Fruit fly (Drosophila melanogaster) whole organism, embryonic: ENCODE data around the gene Trl.
A peak's percentile ranks its signal among the peaks of the same experiment; 100 is the strongest.

Experiments
- Antp ChIP-seq: fragments of 200-800 bp; sonication (Bioruptor generic); optimal IDR thresholded peaks from 3 replicates; lab custom pipeline; 2016; ENCODE audit warnings: missing biosample characterization, missing genetic modification characterization
- Atf6 ChIP-seq: fragments of 200-800 bp; sonication (Bioruptor generic); IDR thresholded peaks from 2 replicates; pipeline ENCODE4 v1.3.6; 2022; ENCODE audit warnings: missing biosample characterization, missing genetic modification characterization
- Bgb ChIP-seq: fragments of 200-800 bp; sonication (Bioruptor generic); IDR thresholded peaks from 2 replicates; pipeline ENCODE4 v1.3.6; 2022; ENCODE audit warnings: missing biosample characterization, missing genetic modification characterization; ENCODE audit not compliant: partially characterized antibody
- CG10959 ChIP-seq: fragments of 200-800 bp; sonication (Bioruptor generic); IDR thresholded peaks from 2 replicates; pipeline ENCODE4 v1.3.6; 2022; ENCODE audit warnings: missing biosample characterization, missing genetic modification characterization
- CG10979 ChIP-seq: fragments of 200-800 bp; sonication (Bioruptor generic); optimal IDR thresholded peaks from 2 replicates; lab custom pipeline; 2018; ENCODE audit warnings: missing biosample characterization, mild to moderate bottlenecking, missing genetic modification characterization, moderate library complexity
- CG11085 ChIP-seq: fragments of 200-800 bp; sonication (Bioruptor generic); IDR thresholded peaks from 2 replicates; pipeline ENCODE4 v1.3.6; 2022; ENCODE audit warnings: missing biosample characterization, missing genetic modification characterization
- CG11560 ChIP-seq: fragments of 200-800 bp; sonication (Bioruptor generic); IDR thresholded peaks from 3 replicates; pipeline ENCODE4 v1.3.6; 2022; ENCODE audit warnings: missing biosample characterization, missing genetic modification characterization
- CG11695 ChIP-seq: fragments of 200-800 bp; sonication (Bioruptor generic); IDR thresholded peaks from 3 replicates; pipeline ENCODE4 v1.3.6; 2022; ENCODE audit warnings: missing biosample characterization, missing genetic modification characterization
- CG14667 ChIP-seq: fragments of 200-800 bp; sonication (Bioruptor generic); IDR thresholded peaks from 2 replicates; pipeline ENCODE4 v1.3.6; 2022; ENCODE audit warnings: missing biosample characterization, missing genetic modification characterization
- CG15479 ChIP-seq: fragments of 200-800 bp; sonication (Bioruptor generic); optimal IDR thresholded peaks from 3 replicates; lab custom pipeline; 2019; ENCODE audit warnings: missing biosample characterization, mild to moderate bottlenecking, missing genetic modification characterization, moderate library complexity
- CG17328 ChIP-seq: fragments of 200-800 bp; sonication (Bioruptor generic); IDR thresholded peaks from 2 replicates; pipeline ENCODE4 v1.3.6; 2022; ENCODE audit warnings: missing biosample characterization, missing genetic modification characterization
- CG18262 ChIP-seq: fragments of 200-800 bp; optimal IDR thresholded peaks from 3 replicates; lab custom pipeline; 2019; ENCODE audit warnings: missing biosample characterization, mild to moderate bottlenecking, missing genetic modification characterization, moderate library complexity
- CG30431 ChIP-seq: fragments of 200-800 bp; sonication (Bioruptor generic); optimal IDR thresholded peaks from 2 replicates; lab custom pipeline; 2017; ENCODE audit warnings: missing biosample characterization, missing genetic modification characterization
- CG31441 ChIP-seq: fragments of 200-800 bp; sonication (Bioruptor generic); IDR thresholded peaks from 2 replicates; pipeline ENCODE4 v1.3.6; 2022; ENCODE audit warnings: missing biosample characterization, missing genetic modification characterization
- CG3163 ChIP-seq: fragments of 200-800 bp; sonication (Bioruptor generic); optimal IDR thresholded peaks from 3 replicates; lab custom pipeline; 2016; ENCODE audit warnings: missing biosample characterization, missing genetic modification characterization
- CG3281 ChIP-seq: fragments of 200-800 bp; sonication (Bioruptor generic); optimal IDR thresholded peaks from 3 replicates; lab custom pipeline; 2017; ENCODE audit warnings: missing biosample characterization, mild to moderate bottlenecking, missing genetic modification characterization
- CG3838 ChIP-seq: fragments of 200-800 bp; sonication (Bioruptor generic); optimal IDR thresholded peaks from 3 replicates; lab custom pipeline; 2016; ENCODE audit warnings: missing biosample characterization, missing genetic modification characterization
- CG4854 ChIP-seq: fragments of 200-800 bp; sonication (Bioruptor generic); optimal IDR thresholded peaks from 2 replicates; lab custom pipeline; 2016; ENCODE audit warnings: missing biosample characterization, missing genetic modification characterization, inconsistent platforms
- CG7556 ChIP-seq: fragments of 200-800 bp; sonication (Bioruptor generic); optimal IDR thresholded peaks from 2 replicates; lab custom pipeline; 2017; ENCODE audit warnings: missing biosample characterization, mild to moderate bottlenecking, missing genetic modification characterization
- Camta ChIP-seq: fragments of 200-800 bp; sonication (Bioruptor generic); optimal IDR thresholded peaks from 2 replicates; lab custom pipeline; 2016; ENCODE audit warnings: missing biosample characterization, missing genetic modification characterization
- CoRest ChIP-seq: fragments of 200-800 bp; sonication (Bioruptor generic); optimal IDR thresholded peaks from 3 replicates; lab custom pipeline; 2018; ENCODE audit warnings: missing biosample characterization, mild to moderate bottlenecking, missing genetic modification characterization, moderate library complexity
- Doc3 ChIP-seq: fragments of 200-800 bp; sonication (Bioruptor generic); IDR thresholded peaks from 3 replicates; pipeline ENCODE4 v1.3.6; 2022; ENCODE audit warnings: missing biosample characterization, missing genetic modification characterization; ENCODE audit not compliant: partially characterized antibody
- Eip74EF ChIP-seq, 2 experiments: fragments of 200-800 bp in 1 of 2; fragments of >200 bp in 1 of 2; sonication (Bioruptor generic) in 1 of 2; optimal IDR thresholded peaks; 2 replicates each; lab custom pipeline; 2017 to 2019; ENCODE audit warnings: missing biosample characterization in 2 of 2, missing genetic modification characterization in 2 of 2, mild to moderate bottlenecking in 1 of 2, moderate library complexity in 1 of 2
- Hmr ChIP-seq: fragments of 200-800 bp; sonication (Bioruptor generic); optimal IDR thresholded peaks from 3 replicates; lab custom pipeline; 2017; ENCODE audit warnings: mild to moderate bottlenecking, missing biosample characterization, missing genetic modification reagents, missing genetic modification characterization
- Mrtf ChIP-seq: fragments of 200-800 bp; sonication (Bioruptor generic); IDR thresholded peaks from 3 replicates; pipeline ENCODE4 v1.3.6; 2022; ENCODE audit warnings: missing biosample characterization, missing genetic modification characterization
- Nf-YB ChIP-seq: fragments of 200-800 bp; sonication (Bioruptor generic); optimal IDR thresholded peaks from 3 replicates; lab custom pipeline; 2019; ENCODE audit warnings: missing biosample characterization, mild to moderate bottlenecking, missing genetic modification characterization, moderate library complexity
- Rx ChIP-seq: fragments of 200-800 bp; sonication (Bioruptor generic); IDR thresholded peaks from 2 replicates; pipeline ENCODE4 v1.3.6; 2022; ENCODE audit warnings: missing biosample characterization, missing genetic modification characterization
- ac ChIP-seq: fragments of 200-800 bp; sonication (Bioruptor generic); optimal IDR thresholded peaks from 3 replicates; lab custom pipeline; 2017; ENCODE audit warnings: missing biosample characterization, mild to moderate bottlenecking, missing genetic modification characterization
- ato ChIP-seq: fragments of 200-800 bp; sonication (Bioruptor generic); IDR thresholded peaks from 2 replicates; pipeline ENCODE4 v1.3.6; 2022; ENCODE audit warnings: missing biosample characterization, missing genetic modification characterization; ENCODE audit not compliant: partially characterized antibody
- bab2 ChIP-seq: fragments of 200-800 bp; sonication (Bioruptor generic); optimal IDR thresholded peaks from 2 replicates; lab custom pipeline; 2016; ENCODE audit warnings: missing biosample characterization, missing genetic modification characterization
- cato ChIP-seq: fragments of 200-800 bp; sonication (Bioruptor generic); optimal IDR thresholded peaks from 2 replicates; lab custom pipeline; 2016; ENCODE audit warnings: missing biosample characterization, missing genetic modification characterization, borderline replicate concordance
- ewg ChIP-seq: fragments of 200-800 bp; sonication (Bioruptor generic); optimal IDR thresholded peaks from 3 replicates; lab custom pipeline; 2017; ENCODE audit warnings: mild to moderate bottlenecking, missing biosample characterization, missing genetic modification reagents, missing genetic modification characterization
- exex ChIP-seq: fragments of 200-800 bp; sonication (Bioruptor generic); optimal IDR thresholded peaks from 4 replicates; lab custom pipeline; 2018; ENCODE audit warnings: missing biosample characterization, mild to moderate bottlenecking, missing genetic modification characterization, moderate library complexity
- fd64A ChIP-seq: fragments of 200-800 bp; sonication (Bioruptor generic); optimal IDR thresholded peaks from 3 replicates; lab custom pipeline; 2018; ENCODE audit warnings: missing biosample characterization, mild to moderate bottlenecking, missing genetic modification characterization
- gcm ChIP-seq: fragments of 200-800 bp; sonication (Bioruptor generic); optimal IDR thresholded peaks from 2 replicates; lab custom pipeline; 2019; ENCODE audit warnings: missing biosample characterization, mild to moderate bottlenecking, missing genetic modification characterization, moderate library complexity
- gcm2 ChIP-seq: fragments of 200-800 bp; sonication (Bioruptor generic); optimal IDR thresholded peaks from 2 replicates; lab custom pipeline; 2016; ENCODE audit warnings: missing biosample characterization, missing genetic modification characterization
- gro ChIP-seq: fragments of 200-800 bp; sonication (Bioruptor generic); optimal IDR thresholded peaks from 2 replicates; lab custom pipeline; 2016; ENCODE audit warnings: missing biosample characterization, missing genetic modification characterization
- gsb-n ChIP-seq: fragments of 200-800 bp; sonication (Bioruptor generic); optimal IDR thresholded peaks from 3 replicates; lab custom pipeline; 2018; ENCODE audit warnings: missing biosample characterization, mild to moderate bottlenecking, missing genetic modification characterization
- hbn ChIP-seq: fragments of 200-800 bp; sonication (Bioruptor generic); IDR thresholded peaks from 2 replicates; pipeline ENCODE4 v1.3.6; 2022; ENCODE audit warnings: missing biosample characterization, missing genetic modification characterization; ENCODE audit not compliant: partially characterized antibody
- ken ChIP-seq: fragments of 200-800 bp; sonication (Bioruptor generic); IDR thresholded peaks from 3 replicates; pipeline ENCODE4 v1.3.6; 2022; ENCODE audit warnings: missing biosample characterization, missing genetic modification characterization
- nom ChIP-seq: fragments of 200-800 bp; sonication (Bioruptor generic); optimal IDR thresholded peaks from 2 replicates; lab custom pipeline; 2017; ENCODE audit warnings: missing biosample characterization, missing genetic modification characterization, mild to moderate bottlenecking, moderate library complexity, missing genetic modification reagents
- otp ChIP-seq: fragments of 200-800 bp; sonication (Bioruptor generic); IDR thresholded peaks from 3 replicates; pipeline ENCODE4, ENCODE4 v1.3.6; 2022; ENCODE audit warnings: missing biosample characterization, missing genetic modification characterization
- peb ChIP-seq: fragments of 200-800 bp; sonication (Bioruptor generic); IDR thresholded peaks from 2 replicates; pipeline ENCODE4 v1.3.6; 2022; ENCODE audit warnings: missing biosample characterization, missing genetic modification characterization
- psq ChIP-seq: fragments of 200-800 bp; sonication (Bioruptor generic); optimal IDR thresholded peaks from 2 replicates; lab custom pipeline; 2017; ENCODE audit warnings: missing biosample characterization, missing genetic modification characterization
- pum ChIP-seq: fragments of 200-800 bp; sonication (Bioruptor generic); optimal IDR thresholded peaks from 2 replicates; lab custom pipeline; 2016; ENCODE audit warnings: missing biosample characterization, missing genetic modification characterization
- row ChIP-seq: fragments of 200-800 bp; sonication (Bioruptor generic); IDR thresholded peaks from 3 replicates; pipeline ENCODE4 v1.3.6; 2022; ENCODE audit warnings: missing biosample characterization, missing genetic modification characterization
- stwl ChIP-seq: fragments of 200-800 bp; sonication (Bioruptor generic); optimal IDR thresholded peaks from 3 replicates; lab custom pipeline; 2018; ENCODE audit warnings: missing biosample characterization, mild to moderate bottlenecking, missing genetic modification characterization, moderate library complexity
- trh ChIP-seq: fragments of 200-800 bp; sonication (Bioruptor generic); optimal IDR thresholded peaks from 2 replicates; lab custom pipeline; 2016; ENCODE audit warnings: missing biosample characterization, missing genetic modification characterization
- tup ChIP-seq: fragments of 200-800 bp; sonication (Bioruptor generic); optimal IDR thresholded peaks from 2 replicates; lab custom pipeline; 2016; ENCODE audit warnings: missing biosample characterization, mild to moderate bottlenecking, missing genetic modification characterization, moderate library complexity
- wor ChIP-seq: fragments of 200-800 bp; sonication (Bioruptor generic); IDR thresholded peaks from 2 replicates; pipeline ENCODE4 v1.3.6; 2022; ENCODE audit warnings: missing biosample characterization, missing genetic modification characterization
- zf30C ChIP-seq: fragments of 200-800 bp; sonication (Bioruptor generic); optimal IDR thresholded peaks from 3 replicates; lab custom pipeline; 2018; ENCODE audit warnings: missing biosample characterization, mild to moderate bottlenecking, missing genetic modification characterization

Trl gene

dm6 chr3L:14708053-14708452, 52.8 kb downstream of the Trl start (continued):
- TF ChIP-seq cato (GFP tag; lab: Kevin White, UChicago) (no peak), ac (GFP tag; lab: Kevin White, UChicago) (no peak), gcm (no peak), ato (GFP tag; lab: Robert Waterston, UW) (no peak), CG7556 (no peak), hbn (GFP tag; lab: Robert Waterston, UW) (no peak), tup (GFP tag; lab: Kevin White, UChicago) (no peak), gro (GFP tag; lab: Kevin White, UChicago) (peak; percentile 48), nom (GFP tag; lab: Kevin White, UChicago) (no peak), stwl (tag; lab: Kevin White, UChicago) (no peak), CG15479 (GFP tag; lab: Kevin White, UChicago) (no peak), Eip74EF (GFP tag; optimal IDR thresholded peaks at IDR 0.05; lab: Kevin White, UChicago) (no peak), CG10959 (GFP tag; lab: Robert Waterston, UW) (no peak), CG4854 (GFP tag; lab: Kevin White, UChicago) (peak; percentile 53), Rx (GFP tag; lab: Robert Waterston, UW) (no peak), ken (GFP tag; lab: Robert Waterston, UW) (no peak), CG3838 (GFP tag; lab: Kevin White, UChicago) (peak; percentile 47), CG11695 (GFP tag; lab: Robert Waterston, UW) (peak; percentile 65; the same call in 1 of the 3 replicates), ewg (GFP tag; lab: Kevin White, UChicago) (no peak), CG17328 (GFP tag; lab: Robert Waterston, UW) (no peak), gcm2 (GFP tag; lab: Kevin White, UChicago) (no peak)

dm6 chr3L:14706461-14706880, 54.4 kb downstream of the Trl start:
- no peak for TF ChIP-seq CG11560
- TF ChIP-seq Atf6 (GFP tag; lab: Robert Waterston, UW) = no peak
- no peak for TF ChIP-seq Doc3 (GFP tag; lab: Robert Waterston, UW)
- TF ChIP-seq bab2 = no peak
- no peak for TF ChIP-seq Antp
- TF ChIP-seq Camta = no peak
- TF ChIP-seq Nf-YB (GFP tag; lab: Kevin White, UChicago) = no peak
- no peak for TF ChIP-seq Mrtf
- TF ChIP-seq CG30431 = no peak
- no peak for TF ChIP-seq CG14667 (GFP tag; lab: Robert Waterston, UW)
- no peak for TF ChIP-seq pum (GFP tag; lab: Kevin White, UChicago)
- no peak for TF ChIP-seq gsb-n (tag; lab: Kevin White, UChicago)
- TF ChIP-seq wor (GFP tag; lab: Robert Waterston, UW) = no peak
- no peak for TF ChIP-seq peb (GFP tag; lab: Robert Waterston, UW)
- TF ChIP-seq Hmr (GFP tag; lab: Kevin White, UChicago) = no peak
- no peak for TF ChIP-seq CG18262 (tag; lab: Kevin White, UChicago)
- peak; percentile 28 for TF ChIP-seq exex (tag; lab: Kevin White, UChicago)
- no peak for TF ChIP-seq otp (GFP tag; lab: Robert Waterston, UW)
- TF ChIP-seq CG3163 (GFP tag; lab: Kevin White, UChicago) = peak; percentile 12
- TF ChIP-seq row (GFP tag; lab: Robert Waterston, UW) = no peak
- TF ChIP-seq CoRest = no peak
- TF ChIP-seq CG3281 (GFP tag; lab: Kevin White, UChicago) = no peak
- TF ChIP-seq CG31441 = no peak
- TF ChIP-seq psq (GFP tag; lab: Kevin White, UChicago) = peak; percentile 89
- no peak for TF ChIP-seq trh (GFP tag; lab: Kevin White, UChicago)
- no peak for TF ChIP-seq fd64A (GFP tag; lab: Kevin White, UChicago)
- TF ChIP-seq CG10979 = no peak
- no peak for TF ChIP-seq zf30C (GFP tag; lab: Kevin White, UChicago)
- peak; percentile 86 for TF ChIP-seq Bgb (GFP tag; lab: Robert Waterston, UW)
- no peak for TF ChIP-seq CG11085 (GFP tag; lab: Robert Waterston, UW)
